Worm (Caenorhabditis elegans) whole organism, early embryonic: Measurements from ENCODE around the gene nol-9.

Experiments
- B0310.2 ChIP-seq: sonication (generic microtip); optimal IDR thresholded peaks from 2 replicates; lab custom pipeline; 2016; ENCODE audit warnings: mild to moderate bottlenecking, missing genetic modification characterization, missing compliant biosample characterization
- F13C5.2 ChIP-seq: sonication (generic microtip); optimal IDR thresholded peaks from 2 replicates; lab custom pipeline; 2017; ENCODE audit warnings: mild to moderate bottlenecking, missing genetic modification characterization, inconsistent platforms, missing compliant biosample characterization
- ama-1 ChIP-seq: fragments of 150-350 bp; optimal IDR thresholded peaks from 2 replicates; lab custom pipeline; 2014
- flt-1 ChIP-seq: fragments of 200-800 bp; sonication (Bioruptor generic); IDR thresholded peaks from 2 replicates; pipeline ENCODE4 v1.3.6; 2022; ENCODE audit warnings: missing genetic modification characterization, missing compliant biosample characterization
- hmbx-1 ChIP-seq: sonication (generic microtip); optimal IDR thresholded peaks from 2 replicates; lab custom pipeline; 2016; ENCODE audit warnings: mild to moderate bottlenecking, missing genetic modification characterization, missing compliant biosample characterization
- hmg-4 ChIP-seq: fragments of 200-800 bp; sonication (Bioruptor generic); optimal IDR thresholded peaks from 2 replicates; lab custom pipeline; 2018; ENCODE audit warnings: mild to moderate bottlenecking, missing genetic modification characterization, missing compliant biosample characterization

ce11 chrIV:13398728-13399127 is 23.6 kb upstream of the nol-9 start, which contains the start of gene Y62E10A.13:
- TF ChIP-seq F13C5.2 (tag; lab: Kevin White, UChicago): no peak
- no peak for TF ChIP-seq hmbx-1 (tag; lab: Kevin White, UChicago)
- TF ChIP-seq flt-1 (GFP tag; lab: Robert Waterston, UW): no peak
- TF ChIP-seq ama-1 (lab: Kevin White, UChicago): no peak
- no peak for TF ChIP-seq B0310.2 (tag; lab: Kevin White, UChicago)
- no peak for TF ChIP-seq hmg-4 (GFP tag; lab: Kevin White, UChicago)
